Worm (Caenorhabditis elegans) whole organism, L1 larva: ENCODE measurements around the gene T22D1.3.

Source experiments
- C34B4.2 ChIP-seq: sonication (generic microtip); optimal IDR thresholded peaks from 2 replicates; lab custom pipeline; 2017; ENCODE audit warnings: mild to moderate bottlenecking, missing genetic modification characterization, missing compliant biosample characterization
- aly-2 ChIP-seq: fragments of 150-350 bp; optimal IDR thresholded peaks from 2 replicates; lab custom pipeline; 2014; ENCODE audit warnings: missing biosample characterization, missing genetic modification characterization
- ama-1 ChIP-seq: fragments of 150-350 bp; optimal IDR thresholded peaks from 2 replicates; lab custom pipeline; 2014
- dpl-1 ChIP-seq, 3 experiments: fragments of 150-350 bp in 2 of 3; sonication (generic microtip) in 1 of 3; optimal IDR thresholded peaks; 2 replicates each; lab custom pipeline; 2014 to 2017; ENCODE audit warnings: missing biosample characterization in 3 of 3, missing genetic modification characterization in 3 of 3, missing genetic modification reagents in 3 of 3
- mdl-1 ChIP-seq, 2 experiments: fragments of 150-350 bp; optimal IDR thresholded peaks; 2 replicates each; lab custom pipeline; 2014 to 2017; ENCODE audit warnings: missing biosample characterization in 2 of 2, missing genetic modification characterization in 2 of 2, inconsistent platforms in 1 of 2
- nhr-12 ChIP-seq: sonication (generic microtip); optimal IDR thresholded peaks from 2 replicates; lab custom pipeline; 2017; ENCODE audit warnings: missing biosample characterization, missing genetic modification characterization
- nhr-237 ChIP-seq: fragments of 150-350 bp; optimal IDR thresholded peaks from 2 replicates; lab custom pipeline; 2014; ENCODE audit warnings: missing biosample characterization, missing genetic modification characterization
- nhr-28 ChIP-seq: fragments of 150-350 bp; optimal IDR thresholded peaks from 2 replicates; lab custom pipeline; 2014; ENCODE audit warnings: missing biosample characterization, missing genetic modification characterization
- nhr-76 ChIP-seq: sonication (generic microtip); optimal IDR thresholded peaks from 2 replicates; lab custom pipeline; 2017; ENCODE audit warnings: missing biosample characterization, missing genetic modification characterization
- swsn-7 ChIP-seq: sonication (generic microtip); optimal IDR thresholded peaks from 2 replicates; lab custom pipeline; 2016; ENCODE audit warnings: missing genetic modification characterization, missing compliant biosample characterization
- unc-62 ChIP-seq: fragments of 150-350 bp; optimal IDR thresholded peaks from 2 replicates; lab custom pipeline; 2014; ENCODE audit warnings: missing biosample characterization, missing genetic modification reagents, missing genetic modification characterization
- ztf-11 ChIP-seq, 2 experiments: sonication (generic microtip); optimal IDR thresholded peaks; 2 replicates each; lab custom pipeline; 2016 to 2017; ENCODE audit warnings: missing genetic modification characterization in 2 of 2, missing biosample characterization in 1 of 2, missing compliant biosample characterization in 1 of 2
- ztf-4 ChIP-seq: fragments of 150-350 bp; optimal IDR thresholded peaks from 2 replicates; lab custom pipeline; 2014; ENCODE audit warnings: missing biosample characterization, missing genetic modification characterization

DNA sequence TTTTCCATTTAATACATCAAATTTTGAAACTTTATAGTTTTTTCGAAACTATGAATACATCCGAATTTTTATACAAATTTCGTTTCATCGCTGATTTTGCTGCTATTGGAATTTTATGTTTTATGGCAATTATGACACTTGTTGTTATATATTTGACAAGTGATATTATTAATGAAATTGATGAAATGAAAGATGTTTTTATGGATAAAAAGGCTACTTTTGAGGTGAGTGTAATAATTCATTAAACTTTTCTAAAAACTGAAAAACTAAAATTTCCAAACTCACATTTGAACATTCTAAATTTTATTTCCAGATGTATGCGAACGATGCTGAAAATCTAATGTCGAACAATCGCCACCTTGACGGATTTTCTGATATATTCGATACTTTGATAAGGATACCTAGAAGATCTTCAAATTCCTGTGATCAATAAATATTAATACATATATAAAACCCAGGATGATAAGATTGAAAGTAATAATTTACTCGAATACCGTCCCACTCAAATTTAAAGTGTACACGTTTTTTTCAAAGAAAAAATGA, 7.3 kb upstream of the T22D1.3 start, which contains the start of the genes T22D1.17 and T22D1.8:
- TF ChIP-seq swsn-7 (tag; lab: Kevin White, UChicago) (no peak), nhr-237 (tag; lab: Kevin White, UChicago) (no peak), ama-1 (lab: Kevin White, UChicago) (no peak), unc-62 (no peak), C34B4.2 (tag; lab: Kevin White, UChicago) (no peak), nhr-12 (tag; lab: Kevin White, UChicago) (no peak), nhr-76 (no peak), ztf-11 (tag; optimal IDR thresholded peaks at IDR 0.05; lab: Kevin White, UChicago) (no peak), mdl-1 (tag; optimal IDR thresholded peaks at IDR 0.05; lab: Kevin White, UChicago) (no peak), nhr-28 (tag; lab: Kevin White, UChicago) (no peak), ztf-4 (no peak), aly-2 (tag; lab: Kevin White, UChicago) (peak; percentile 60), dpl-1 (GFP tag; optimal IDR thresholded peaks at IDR 0.05; lab: Kevin White, UChicago) (no peak)
